Worm (Caenorhabditis elegans): Measurements from ENCODE around the gene C14A6.13.

ce11 chrV:18178659-18179058, 17.5 kb upstream of the C14A6.13 start, which contains the start of gene C31G12.4:
- TF ChIP-seq med-1 (GFP tag; optimal IDR thresholded peaks at IDR 0.05; ENCODE audit: insufficient read depth) (no peak), tab-1 (GFP tag; IDR thresholded peaks at IDR 0.05) (no peak), T22C8.4 (GFP tag; IDR thresholded peaks at IDR 0.05) (no peak)
